Worm (Caenorhabditis elegans): ENCODE data around the gene C34E10.9.

The C34E10.9 gene

ce11 chrIII:5274250-5274649 lies 11.1 kb upstream of the C34E10.9 start:
- TF ChIP-seq madf-3 (GFP tag; IDR thresholded peaks at IDR 0.05): 0 out of 2 replicates have a peak, but pooled peaks have one; percentile 58
- TF ChIP-seq nhr-80 (tag; optimal IDR thresholded peaks at IDR 0.05): no peak
- no peak for TF ChIP-seq ekl-4 (GFP tag; IDR thresholded peaks at IDR 0.05)
- TF ChIP-seq ztf-25 (GFP tag; IDR thresholded peaks at IDR 0.05): no peak
- TF ChIP-seq lin-40 (tag; optimal IDR thresholded peaks at IDR 0.05): no peak
- TF ChIP-seq cebp-2 (GFP tag; IDR thresholded peaks at IDR 0.05): 0 out of 2 replicates have a peak, but pooled peaks have one; percentile 50
- peak; percentile 25; the same call in 1 of the 2 replicates for TF ChIP-seq B0336.3 (GFP tag; IDR thresholded peaks at IDR 0.05)
- no peak for TF ChIP-seq zim-3 (tag; optimal IDR thresholded peaks at IDR 0.05)
- no peak for TF ChIP-seq hmg-1.2 (GFP tag; IDR thresholded peaks at IDR 0.05)
- TF ChIP-seq rcor-1 (GFP tag; IDR thresholded peaks at IDR 0.05): no peak
- TF ChIP-seq K11D2.4 (GFP tag; IDR thresholded peaks at IDR 0.05): no peak
- TF ChIP-seq mcd-1 (GFP tag; IDR thresholded peaks at IDR 0.05): peak; percentile 17; the same call in 1 of the 2 replicates
- no peak for TF ChIP-seq dpff-1 (tag; optimal IDR thresholded peaks at IDR 0.05)
- peak; percentile 27; the same call in 1 of the 2 replicates for TF ChIP-seq hsf-1 (GFP tag; IDR thresholded peaks at IDR 0.05)
- TF ChIP-seq rec-8 (tag; optimal IDR thresholded peaks at IDR 0.05): no peak
- no peak for TF ChIP-seq ztf-22 (GFP tag; optimal IDR thresholded peaks at IDR 0.05)
- TF ChIP-seq lin-26 (GFP tag; IDR thresholded peaks at IDR 0.05): peak; percentile 37
- no peak for TF ChIP-seq ceh-40 (GFP tag; IDR thresholded peaks at IDR 0.05)

ce11 chrIII:5273396-5273857 lies 10.2 kb upstream of the C34E10.9 start, which contains the start of gene ztf-8:
Gene ztf-8, minus strand, starts transcription at chrIII:5273471.
- TF ChIP-seq pbrm-1 (GFP tag; IDR thresholded peaks at IDR 0.05) (no peak), nhr-80 (tag; optimal IDR thresholded peaks at IDR 0.05) (no peak), ztf-28 (GFP tag; IDR thresholded peaks at IDR 0.05) (no peak), mxl-1 (tag; optimal IDR thresholded peaks at IDR 0.05) (no peak), chd-7 (tag; optimal IDR thresholded peaks at IDR 0.05) (no peak), egl-44 (GFP tag; IDR thresholded peaks at IDR 0.05) (no peak), ztf-6 (GFP tag; IDR thresholded peaks at IDR 0.05) (no peak), lsy-27 (tag; optimal IDR thresholded peaks at IDR 0.05; ENCODE audit: borderline replicate concordance, insufficient read depth) (no peak), xnd-1 (tag; optimal IDR thresholded peaks at IDR 0.05) (no peak), Y56A3A.18 (GFP tag; IDR thresholded peaks at IDR 0.05) (no peak), T26A5.8 (tag; optimal IDR thresholded peaks at IDR 0.05) (peak; percentile 30), hmg-20 (GFP tag; IDR thresholded peaks at IDR 0.05) (no peak), madf-8 (GFP tag; conservative IDR thresholded peaks at IDR 0.05) (no peak), hmg-1.2 (GFP tag; IDR thresholded peaks at IDR 0.05) (peak; percentile 18; the same call in 1 of the 2 replicates), Y79H2A.3 (GFP tag; conservative IDR thresholded peaks at IDR 0.05) (no peak), somi-1 (GFP tag; optimal IDR thresholded peaks at IDR 0.05) (no peak), F57C9.4 (tag; optimal IDR thresholded peaks at IDR 0.05) (no peak), ccch-3 (GFP tag; optimal IDR thresholded peaks at IDR 0.05) (no peak), hlh-26 (GFP tag; conservative IDR thresholded peaks at IDR 0.05) (no peak), B0019.2 (GFP tag; conservative IDR thresholded peaks at IDR 0.05) (no peak), hrde-1 (tag; optimal IDR thresholded peaks at IDR 0.05; ENCODE audit: borderline replicate concordance) (no peak), fkh-3 (tag; optimal IDR thresholded peaks at IDR 0.05) (no peak), F55B11.4 (tag; optimal IDR thresholded peaks at IDR 0.05; ENCODE audit: borderline replicate concordance, insufficient read depth) (no peak), attf-3 (GFP tag; conservative IDR thresholded peaks at IDR 0.05) (no peak), hlh-12 (tag; optimal IDR thresholded peaks at IDR 0.05) (no peak), snpc-1.3 (tag; optimal IDR thresholded peaks at IDR 0.05; ENCODE audit: insufficient read depth) (no peak), snpc-1.1 (tag; optimal IDR thresholded peaks at IDR 0.05; ENCODE audit: insufficient read depth) (peak; percentile 54), lsl-1 (GFP tag; optimal IDR thresholded peaks at IDR 0.05) (no peak), tbx-9 (tag; optimal IDR thresholded peaks at IDR 0.05; ENCODE audit: borderline replicate concordance) (no peak), lin-54 (GFP tag; optimal IDR thresholded peaks at IDR 0.05) (peak; percentile 45), C17E4.6 (GFP tag; IDR thresholded peaks at IDR 0.05) (no peak), ceh-79 (tag; optimal IDR thresholded peaks at IDR 0.05) (no peak)
